Worm (Caenorhabditis elegans) whole organism, L2 larva: Measurements from ENCODE around the gene T05G5.4.

Experiments used
- egl-27 ChIP-seq: sonication (generic microtip); optimal IDR thresholded peaks from 3 replicates; lab custom pipeline; 2017; ENCODE audit warnings: missing biosample characterization, missing genetic modification reagents, missing genetic modification characterization
- elt-3 ChIP-seq: sonication (generic microtip); optimal IDR thresholded peaks from 2 replicates; lab custom pipeline; 2017; ENCODE audit warnings: missing biosample characterization, missing genetic modification characterization
- nhr-12 ChIP-seq: fragments of 150-350 bp; optimal IDR thresholded peaks from 2 replicates; lab custom pipeline; 2014; ENCODE audit warnings: missing biosample characterization, missing genetic modification characterization
- nhr-237 ChIP-seq: fragments of 150-350 bp; optimal IDR thresholded peaks from 2 replicates; lab custom pipeline; 2014; ENCODE audit warnings: missing biosample characterization, missing genetic modification characterization
- skn-1 ChIP-seq: sonication (generic microtip); optimal IDR thresholded peaks from 2 replicates; lab custom pipeline; 2017; ENCODE audit warnings: missing biosample characterization, missing genetic modification characterization
- ztf-11 ChIP-seq: sonication (generic microtip); optimal IDR thresholded peaks from 2 replicates; lab custom pipeline; 2017; ENCODE audit warnings: missing biosample characterization, missing genetic modification characterization

DNA sequence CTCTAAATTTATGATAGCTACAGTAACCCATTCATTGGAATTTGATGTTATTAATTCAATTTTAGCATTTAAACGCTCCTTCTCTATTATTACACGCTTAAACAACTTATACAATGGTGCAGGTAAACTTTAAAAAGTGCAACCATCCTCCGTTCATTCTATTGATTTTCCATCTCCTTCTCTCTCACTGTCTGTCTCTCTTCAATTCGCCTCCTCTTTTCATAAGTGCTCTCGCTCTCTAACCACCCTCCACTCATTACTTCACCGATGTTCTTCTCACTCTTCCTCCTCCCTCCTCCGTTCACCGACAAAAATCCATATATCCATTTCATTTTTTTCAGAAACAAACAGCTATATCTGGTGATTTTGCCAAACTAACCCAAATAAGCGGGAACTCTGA, 17.4 kb downstream of the T05G5.4 start, which contains the start of gene cbp-1:
- TF ChIP-seq egl-27 (tag; lab: Kevin White, UChicago) (no peak), ztf-11 (no peak), skn-1 (tag; lab: Kevin White, UChicago) (no peak), nhr-12 (no peak), nhr-237 (no peak), elt-3 (no peak)
